Worm (Caenorhabditis elegans) whole organism, L3 larva: ENCODE data around the gene srz-13.

Experiments used
- ZK546.5 ChIP-seq: sonication (generic microtip); optimal IDR thresholded peaks from 2 replicates; lab custom pipeline; 2017; ENCODE audit warnings: missing biosample characterization, missing genetic modification characterization
- aly-2 ChIP-seq: fragments of 150-350 bp; optimal IDR thresholded peaks from 2 replicates; lab custom pipeline; 2014; ENCODE audit warnings: missing biosample characterization, missing genetic modification characterization
- ama-1 ChIP-seq: fragments of 150-350 bp; optimal IDR thresholded peaks from 2 replicates; lab custom pipeline; 2018
- ceh-28 ChIP-seq: fragments of 150-350 bp; optimal IDR thresholded peaks from 2 replicates; lab custom pipeline; 2014; ENCODE audit warnings: missing biosample characterization, missing genetic modification reagents, missing genetic modification characterization
- ceh-82 ChIP-seq: fragments of 150-350 bp; optimal IDR thresholded peaks from 2 replicates; lab custom pipeline; 2014; ENCODE audit warnings: missing biosample characterization, missing genetic modification characterization
- egl-27 ChIP-seq: sonication (generic microtip); optimal IDR thresholded peaks from 4 replicates; lab custom pipeline; 2017; ENCODE audit warnings: missing biosample characterization, missing genetic modification reagents, missing genetic modification characterization
- lin-39 ChIP-seq: fragments of 150-350 bp; optimal IDR thresholded peaks from 2 replicates; lab custom pipeline; 2018; ENCODE audit warnings: missing biosample characterization, missing genetic modification reagents, missing genetic modification characterization
- mdl-1 ChIP-seq: fragments of 150-350 bp; optimal IDR thresholded peaks from 2 replicates; lab custom pipeline; 2014; ENCODE audit warnings: missing biosample characterization, missing genetic modification characterization
- nhr-12 ChIP-seq: fragments of 150-350 bp; optimal IDR thresholded peaks from 2 replicates; lab custom pipeline; 2014; ENCODE audit warnings: missing biosample characterization, missing genetic modification characterization
- nhr-77 ChIP-seq: fragments of 150-350 bp; optimal IDR thresholded peaks from 2 replicates; lab custom pipeline; 2014; ENCODE audit warnings: missing biosample characterization, missing genetic modification characterization
- skn-1 ChIP-seq: fragments of 150-350 bp; optimal IDR thresholded peaks from 2 replicates; lab custom pipeline; 2014; ENCODE audit warnings: missing biosample characterization, missing genetic modification characterization
- snpc-4 ChIP-seq: fragments of 150-350 bp; optimal IDR thresholded peaks from 2 replicates; lab custom pipeline; 2014; ENCODE audit warnings: missing biosample characterization, missing genetic modification characterization
- tbx-2 ChIP-seq: sonication (generic microtip); optimal IDR thresholded peaks from 2 replicates; lab custom pipeline; 2016; ENCODE audit warnings: mild to moderate bottlenecking, missing genetic modification characterization, missing compliant biosample characterization

ce11 chrV:16218972-16219757 is 37.0 kb downstream of the srz-13 start, which contains the start of gene glc-1:
- TF ChIP-seq nhr-77 (tag; lab: Kevin White, UChicago) (no peak), ceh-28 (tag; lab: Kevin White, UChicago) (no peak), tbx-2 (tag; lab: Kevin White, UChicago) (no peak), lin-39 (tag; lab: Kevin White, UChicago) (no peak), ama-1 (lab: Kevin White, UChicago) (no peak), ZK546.5 (no peak), snpc-4 (no peak), aly-2 (tag; lab: Kevin White, UChicago) (no peak), ceh-82 (no peak), mdl-1 (tag; lab: Kevin White, UChicago) (no peak), nhr-12 (tag; lab: Kevin White, UChicago) (no peak), egl-27 (tag; lab: Kevin White, UChicago) (no peak), skn-1 (tag; lab: Kevin White, UChicago) (no peak)
